Worm (Caenorhabditis elegans): ENCODE data around the gene sri-42.

DNA sequence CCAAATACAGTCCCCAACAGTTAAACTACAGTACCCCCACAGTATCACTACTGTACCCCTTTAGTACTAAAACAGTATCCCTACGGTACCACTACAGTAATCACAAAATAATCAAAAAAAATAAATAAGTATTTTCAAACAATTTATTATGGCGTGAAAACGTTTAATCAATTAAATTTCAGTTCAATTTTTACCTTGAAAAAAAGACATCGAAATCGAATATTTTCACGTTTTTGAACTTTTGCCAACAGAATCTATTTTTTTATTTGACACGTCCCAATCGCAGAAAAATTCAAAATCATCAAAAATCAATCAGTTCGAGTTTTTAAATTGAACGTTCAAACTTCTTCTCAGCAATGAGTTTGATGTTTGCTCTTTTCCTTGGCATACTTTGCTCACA is 28.8 kb downstream of the sri-42 start, which contains the start of gene clec-123:
- no peak for TF ChIP-seq dpl-1 (GFP tag; optimal IDR thresholded peaks at IDR 0.05)
- TF ChIP-seq aly-2 (tag; optimal IDR thresholded peaks at IDR 0.05) = no peak
- TF ChIP-seq snpc-4 (tag; optimal IDR thresholded peaks at IDR 0.05) = no peak
- TF ChIP-seq F49E8.2 (tag; optimal IDR thresholded peaks at IDR 0.05; ENCODE audit: borderline replicate concordance) = no peak
- TF ChIP-seq ces-1 (GFP tag; optimal IDR thresholded peaks at IDR 0.05) = no peak
- no peak for TF ChIP-seq hlh-30 (tag; optimal IDR thresholded peaks at IDR 0.05; ENCODE audit: insufficient read depth)
- TF ChIP-seq nhr-28 (tag; optimal IDR thresholded peaks at IDR 0.05) = no peak
- TF ChIP-seq lin-38 (GFP tag; IDR thresholded peaks at IDR 0.05) = no peak

Measured in whole organism, L4 larva.